Fruit fly (Drosophila melanogaster) whole organism: ENCODE measurements around the gene GstD7.

Experiments used
- EcR ChIP-seq, 2 experiments: fragments of >200 bp; optimal IDR thresholded peaks; 2 replicates each; lab custom pipeline; 2017; ENCODE audit warnings: missing biosample characterization in 2 of 2, missing genetic modification characterization in 2 of 2, missing genetic modification reagents in 2 of 2
- pan ChIP-seq: fragments of >200 bp; optimal IDR thresholded peaks from 2 replicates; lab custom pipeline; 2017
- psq ChIP-seq: fragments of >200 bp; optimal IDR thresholded peaks from 2 replicates; lab custom pipeline; 2017

DNA sequence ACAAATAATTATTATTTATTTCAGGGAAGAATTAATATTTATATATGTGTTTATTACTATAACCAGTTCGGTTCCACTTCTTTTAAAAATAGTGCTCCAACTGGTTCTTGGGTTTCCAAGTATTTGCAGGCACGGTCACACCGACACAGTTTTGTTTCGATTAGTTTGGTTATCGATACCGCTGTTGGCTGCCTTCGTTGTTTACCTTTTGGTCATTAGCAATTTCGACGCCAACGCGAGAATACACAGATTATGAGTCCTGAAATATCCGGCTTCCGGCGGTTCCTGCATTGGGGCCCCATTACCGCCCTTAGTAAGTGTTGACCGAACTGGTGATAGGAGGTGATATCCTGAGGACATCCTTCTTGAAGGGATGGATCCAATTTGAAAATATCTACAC lies 29.9 kb downstream of the GstD7 start, which contains the start of gene CG5196:
- no peak for TF ChIP-seq psq (lab: Kevin White, UChicago)
- TF ChIP-seq EcR (GFP tag; optimal IDR thresholded peaks at IDR 0.05; lab: Kevin White, UChicago): no peak
- no peak for TF ChIP-seq pan (lab: Kevin White, UChicago)
